Worm (Caenorhabditis elegans) whole organism, L1 larva: ENCODE results near the gene F18F11.4.

Experiments
- C34B4.2 ChIP-seq: sonication (generic microtip); optimal IDR thresholded peaks from 2 replicates; lab custom pipeline; 2017; ENCODE audit warnings: mild to moderate bottlenecking, missing genetic modification characterization, missing compliant biosample characterization
- Y116A8C.19 ChIP-seq: sonication (generic microtip); optimal IDR thresholded peaks from 2 replicates; lab custom pipeline; 2016; ENCODE audit warnings: missing compliant biosample characterization, missing genetic modification characterization, borderline replicate concordance
- aha-1 ChIP-seq: fragments of 150-350 bp; optimal IDR thresholded peaks from 2 replicates; lab custom pipeline; 2014; ENCODE audit warnings: missing biosample characterization, missing genetic modification characterization
- aly-2 ChIP-seq: fragments of 150-350 bp; optimal IDR thresholded peaks from 2 replicates; lab custom pipeline; 2014; ENCODE audit warnings: missing biosample characterization, missing genetic modification characterization
- blmp-1 ChIP-seq: fragments of 150-350 bp; optimal IDR thresholded peaks from 2 replicates; lab custom pipeline; 2014; ENCODE audit warnings: missing biosample characterization, missing genetic modification characterization
- ceh-63 ChIP-seq: fragments of 200-800 bp; sonication (Bioruptor generic); optimal IDR thresholded peaks from 2 replicates; lab custom pipeline; 2018; ENCODE audit warnings: mild to moderate bottlenecking, missing genetic modification characterization, missing compliant biosample characterization
- ceh-82 ChIP-seq, 3 experiments: fragments of 150-350 bp in 1 of 3; sonication (generic microtip) in 2 of 3; optimal IDR thresholded peaks; 2 replicates each; lab custom pipeline; 2014 to 2017; ENCODE audit warnings: missing biosample characterization in 3 of 3, missing genetic modification characterization in 3 of 3
- ceh-88 ChIP-seq: fragments of 200-800 bp; sonication (Bioruptor generic); IDR thresholded peaks from 2 replicates; pipeline ENCODE4 v1.3.6; 2022; ENCODE audit warnings: missing genetic modification characterization, missing compliant biosample characterization
- efl-1 ChIP-seq, 4 experiments: fragments of 150-350 bp; optimal IDR thresholded peaks in 3 of 4; peaks in 1 of 4; 1 replicate in 1 of 4; 2 replicates in 3 of 4; lab custom pipeline; 2014; ENCODE audit warnings: missing biosample characterization in 2 of 4, missing genetic modification characterization in 2 of 4, missing genetic modification reagents in 2 of 4
- efl-3 ChIP-seq: fragments of 200-800 bp; sonication (Bioruptor generic); optimal IDR thresholded peaks from 2 replicates; lab custom pipeline; 2018; ENCODE audit warnings: mild to moderate bottlenecking, missing genetic modification characterization, missing compliant biosample characterization
- egl-27 ChIP-seq, 2 experiments: fragments of 150-350 bp in 1 of 2; sonication (generic microtip); optimal IDR thresholded peaks; 3 replicates each; lab custom pipeline; 2017 to 2018; ENCODE audit warnings: missing biosample characterization in 2 of 2, missing genetic modification characterization in 2 of 2, missing genetic modification reagents in 2 of 2
- elt-3 ChIP-seq, 6 experiments: fragments of 150-350 bp in 1 of 6; sonication (generic microtip); optimal IDR thresholded peaks; 2 replicates each; lab custom pipeline; 2017 to 2018; ENCODE audit warnings: missing biosample characterization in 6 of 6, missing genetic modification characterization in 6 of 6, inconsistent platforms in 1 of 6
- fkh-10 ChIP-seq: sonication (generic microtip); optimal IDR thresholded peaks from 2 replicates; lab custom pipeline; 2017; ENCODE audit warnings: missing biosample characterization, missing genetic modification reagents, missing genetic modification characterization
- fkh-4 ChIP-seq: sonication (generic microtip); optimal IDR thresholded peaks from 2 replicates; lab custom pipeline; 2016; ENCODE audit warnings: missing compliant biosample characterization, missing genetic modification characterization, borderline replicate concordance
- fkh-8 ChIP-seq: sonication (generic microtip); optimal IDR thresholded peaks from 2 replicates; lab custom pipeline; 2016; ENCODE audit warnings: mild to moderate bottlenecking, missing genetic modification characterization, missing compliant biosample characterization
- grh-1 ChIP-seq: fragments of 200-800 bp; sonication (Bioruptor generic); IDR thresholded peaks from 2 replicates; pipeline ENCODE4 v1.3.6; 2022; ENCODE audit warnings: missing genetic modification reagents, missing genetic modification characterization, missing compliant biosample characterization
- irx-1 ChIP-seq: sonication (generic microtip); optimal IDR thresholded peaks from 2 replicates; lab custom pipeline; 2016; ENCODE audit warnings: missing genetic modification characterization, missing compliant biosample characterization
- jun-1 ChIP-seq: fragments of 150-350 bp; optimal IDR thresholded peaks from 2 replicates; lab custom pipeline; 2014; ENCODE audit warnings: missing biosample characterization, missing genetic modification reagents, missing genetic modification characterization
- lin-14 ChIP-seq: fragments of 200-800 bp; sonication (Bioruptor generic); optimal IDR thresholded peaks from 2 replicates; lab custom pipeline; 2018; ENCODE audit warnings: mild to moderate bottlenecking, missing genetic modification characterization, moderate library complexity, missing compliant biosample characterization
- lin-35 ChIP-seq, 2 experiments: fragments of 150-350 bp; optimal IDR thresholded peaks; 2 replicates each; lab custom pipeline; 2014; ENCODE audit warnings: missing biosample characterization in 2 of 2, missing genetic modification characterization in 2 of 2, missing genetic modification reagents in 2 of 2
- lsy-2 ChIP-seq, 2 experiments: fragments of 150-350 bp; optimal IDR thresholded peaks; 2 replicates each; lab custom pipeline; 2014; ENCODE audit warnings: missing biosample characterization in 2 of 2, missing genetic modification characterization in 2 of 2
- mab-9 ChIP-seq: fragments of 200-800 bp; sonication (Bioruptor generic); IDR thresholded peaks from 2 replicates; pipeline ENCODE4 v1.3.6; 2022; ENCODE audit warnings: missing genetic modification reagents, missing genetic modification characterization, missing compliant biosample characterization
- mef-2 ChIP-seq: fragments of 150-350 bp; optimal IDR thresholded peaks from 2 replicates; lab custom pipeline; 2014; ENCODE audit warnings: missing biosample characterization, missing genetic modification characterization
- nhr-11 ChIP-seq: fragments of 150-350 bp; optimal IDR thresholded peaks from 2 replicates; lab custom pipeline; 2014; ENCODE audit warnings: missing biosample characterization, missing genetic modification characterization
- nhr-19 ChIP-seq: fragments of 200-800 bp; sonication (Bioruptor generic); conservative IDR thresholded peaks from 2 replicates; pipeline ENCODE4 v1.3.6; 2022; ENCODE audit warnings: missing genetic modification characterization, missing compliant biosample characterization
- nhr-47 ChIP-seq: sonication (generic microtip); optimal IDR thresholded peaks from 2 replicates; lab custom pipeline; 2016; ENCODE audit warnings: mild to moderate bottlenecking, missing genetic modification characterization, moderate library complexity, missing compliant biosample characterization
- nhr-71 ChIP-seq: sonication (generic microtip); optimal IDR thresholded peaks from 2 replicates; lab custom pipeline; 2016; ENCODE audit warnings: mild to moderate bottlenecking, missing genetic modification characterization, moderate library complexity, missing compliant biosample characterization
- nhr-76 ChIP-seq: sonication (generic microtip); optimal IDR thresholded peaks from 2 replicates; lab custom pipeline; 2017; ENCODE audit warnings: missing biosample characterization, missing genetic modification characterization
- nhr-77 ChIP-seq: fragments of 150-350 bp; optimal IDR thresholded peaks from 2 replicates; lab custom pipeline; 2014; ENCODE audit warnings: missing biosample characterization, missing genetic modification characterization
- nhr-84 ChIP-seq: sonication (generic microtip); optimal IDR thresholded peaks from 2 replicates; lab custom pipeline; 2017; ENCODE audit warnings: missing biosample characterization, missing genetic modification characterization
- pag-3 ChIP-seq: sonication (generic microtip); optimal IDR thresholded peaks from 2 replicates; lab custom pipeline; 2017; ENCODE audit warnings: missing genetic modification characterization, mild to moderate bottlenecking, missing compliant biosample characterization, antibody characterized with exemption, borderline replicate concordance; ENCODE audit not compliant: insufficient read depth
- pax-3 ChIP-seq: fragments of 200-800 bp; sonication (Bioruptor generic); optimal IDR thresholded peaks from 2 replicates; lab custom pipeline; 2018; ENCODE audit warnings: mild to moderate bottlenecking, missing genetic modification characterization, moderate library complexity, missing compliant biosample characterization
- rnt-1 ChIP-seq: sonication (generic microtip); optimal IDR thresholded peaks from 2 replicates; lab custom pipeline; 2016; ENCODE audit warnings: mild to moderate bottlenecking, missing genetic modification characterization, moderate library complexity, missing compliant biosample characterization
- snu-23 ChIP-seq: sonication (generic microtip); optimal IDR thresholded peaks from 2 replicates; lab custom pipeline; 2016; ENCODE audit warnings: missing genetic modification characterization, missing compliant biosample characterization
- sptf-1 ChIP-seq: fragments of 150-350 bp; optimal IDR thresholded peaks from 2 replicates; lab custom pipeline; 2014; ENCODE audit warnings: missing biosample characterization, missing genetic modification characterization
- swsn-7 ChIP-seq: sonication (generic microtip); optimal IDR thresholded peaks from 2 replicates; lab custom pipeline; 2016; ENCODE audit warnings: missing genetic modification characterization, missing compliant biosample characterization
- tbx-2 ChIP-seq: sonication (generic microtip); optimal IDR thresholded peaks from 2 replicates; lab custom pipeline; 2016; ENCODE audit warnings: missing genetic modification characterization, missing compliant biosample characterization
- unc-62 ChIP-seq: fragments of 150-350 bp; optimal IDR thresholded peaks from 2 replicates; lab custom pipeline; 2014; ENCODE audit warnings: missing biosample characterization, missing genetic modification reagents, missing genetic modification characterization
- vab-15 ChIP-seq: sonication (generic microtip); optimal IDR thresholded peaks from 2 replicates; lab custom pipeline; 2017; ENCODE audit warnings: missing genotype, mild to moderate bottlenecking, missing genetic modification characterization, missing compliant biosample characterization
- xbp-1 ChIP-seq: sonication (generic microtip); optimal IDR thresholded peaks from 2 replicates; lab custom pipeline; 2016; ENCODE audit warnings: missing genetic modification characterization, missing compliant biosample characterization
- zag-1 ChIP-seq: fragments of 150-350 bp; optimal IDR thresholded peaks from 2 replicates; lab custom pipeline; 2014; ENCODE audit warnings: missing biosample characterization, missing genetic modification characterization
- zip-4 ChIP-seq: fragments of 200-800 bp; sonication (Bioruptor generic); optimal IDR thresholded peaks from 2 replicates; lab custom pipeline; 2018; ENCODE audit warnings: mild to moderate bottlenecking, missing genetic modification characterization, moderate library complexity, missing compliant biosample characterization

F18F11.4 gene

ce11 chrIV:302743-303142, 27.9 kb upstream of the F18F11.4 start (continued):
- 0 out of 2 replicates have a peak, but pooled peaks have one; percentile 24 for TF ChIP-seq grh-1 (GFP tag; lab: Robert Waterston, UW)

ce11 chrIV:303264-303663, 27.4 kb upstream of the F18F11.4 start:
- TF ChIP-seq lin-14 (GFP tag; lab: Kevin White, UChicago) (peak; percentile 27), blmp-1 (tag; lab: Kevin White, UChicago) (peak; percentile 53), xbp-1 (no peak), elt-3 (tag; optimal IDR thresholded peaks at IDR 0.05; lab: Kevin White, UChicago) (peak in 2 of 6 experiments; percentile 0 to 55)

ce11 chrIV:305101-305500, 25.5 kb upstream of the F18F11.4 start:
- TF ChIP-seq efl-1 (optimal IDR thresholded peaks at IDR 0.05; lab: Kevin White, UChicago) (no peak), efl-1 (GFP tag; optimal IDR thresholded peaks at IDR 0.05 in 1 of 2; lab: Kevin White, UChicago) (no peak), vab-15 (tag; lab: Kevin White, UChicago) (no peak), mab-9 (GFP tag; lab: Robert Waterston, UW) (no peak), aly-2 (no peak), fkh-8 (tag; lab: Kevin White, UChicago) (no peak), swsn-7 (tag; lab: Kevin White, UChicago) (no peak), aha-1 (tag; lab: Kevin White, UChicago) (no peak), efl-3 (GFP tag; lab: Kevin White, UChicago) (no peak), C34B4.2 (tag; lab: Kevin White, UChicago) (no peak)
- TF ChIP-seq, all 84 proteins: peak for 0

ce11 chrIV:306572-306971, 24.1 kb upstream of the F18F11.4 start:
- TF ChIP-seq nhr-71 (tag; lab: Kevin White, UChicago) (peak; percentile 44), nhr-76 (no peak), efl-1 (optimal IDR thresholded peaks at IDR 0.05; lab: Kevin White, UChicago) (peak; percentile 15 to 38), efl-1 (GFP tag; optimal IDR thresholded peaks at IDR 0.05 in 1 of 2; lab: Kevin White, UChicago) (peak in 1 of 2 experiments; percentile 11), lsy-2 (tag; optimal IDR thresholded peaks at IDR 0.05; lab: Kevin White, UChicago) (peak in 1 of 2 experiments; percentile 23), lin-35 (GFP tag; optimal IDR thresholded peaks at IDR 0.05; lab: Kevin White, UChicago) (peak in 1 of 2 experiments; percentile 14), ceh-82 (tag; optimal IDR thresholded peaks at IDR 0.05; lab: Kevin White, UChicago) (peak in 1 of 3 experiments; percentile 37), grh-1 (GFP tag; lab: Robert Waterston, UW) (no peak), fkh-10 (no peak), egl-27 (tag; optimal IDR thresholded peaks at IDR 0.05; lab: Kevin White, UChicago) (no peak), zip-4 (GFP tag; lab: Kevin White, UChicago) (no peak), jun-1 (tag; lab: Kevin White, UChicago) (no peak), nhr-11 (tag; lab: Kevin White, UChicago) (no peak), ceh-63 (GFP tag; lab: Kevin White, UChicago) (no peak), lin-14 (GFP tag; lab: Kevin White, UChicago) (peak; percentile 72), nhr-77 (no peak), nhr-84 (no peak), ceh-88 (no peak), pag-3 (no peak), pax-3 (no peak), aha-1 (tag; lab: Kevin White, UChicago) (no peak), sptf-1 (tag; lab: Kevin White, UChicago) (no peak), nhr-47 (no peak), mef-2 (tag; lab: Kevin White, UChicago) (no peak), snu-23 (peak; percentile 36), zag-1 (no peak), unc-62 (GFP tag; lab: Kevin White, UChicago) (no peak), rnt-1 (tag; lab: Kevin White, UChicago) (peak; percentile 46), irx-1 (tag; lab: Kevin White, UChicago) (no peak), fkh-4 (tag; lab: Kevin White, UChicago) (no peak), tbx-2 (tag; lab: Kevin White, UChicago) (no peak), Y116A8C.19 (tag; lab: Kevin White, UChicago) (no peak), nhr-19 (peak; percentile 37; the same call in 1 of the 2 replicates)
